Fruit fly (Drosophila melanogaster): Measurements from ENCODE around the gene CG15571.

CG15571 gene

dm6 chrX:4248077-4248476 is 30.9 kb upstream of the CG15571 start, which contains the start of gene CG43135:
Gene CG43135, plus strand, starts transcription at chrX:4248377.
- TF ChIP-seq CG15710 (tag; optimal IDR thresholded peaks at IDR 0.05) (no peak), CG10348 (GFP tag; IDR thresholded peaks at IDR 0.05) (no peak), CG13204 (GFP tag; optimal IDR thresholded peaks at IDR 0.05) (no peak), gl (tag; optimal IDR thresholded peaks at IDR 0.05) (no peak), rn (GFP tag; IDR thresholded peaks at IDR 0.05) (no peak), CG8301 (tag; optimal IDR thresholded peaks at IDR 0.05) (no peak), CG34367 (tag; optimal IDR thresholded peaks at IDR 0.05) (no peak), Ets98B (GFP tag; IDR thresholded peaks at IDR 0.05) (no peak)

DNA sequence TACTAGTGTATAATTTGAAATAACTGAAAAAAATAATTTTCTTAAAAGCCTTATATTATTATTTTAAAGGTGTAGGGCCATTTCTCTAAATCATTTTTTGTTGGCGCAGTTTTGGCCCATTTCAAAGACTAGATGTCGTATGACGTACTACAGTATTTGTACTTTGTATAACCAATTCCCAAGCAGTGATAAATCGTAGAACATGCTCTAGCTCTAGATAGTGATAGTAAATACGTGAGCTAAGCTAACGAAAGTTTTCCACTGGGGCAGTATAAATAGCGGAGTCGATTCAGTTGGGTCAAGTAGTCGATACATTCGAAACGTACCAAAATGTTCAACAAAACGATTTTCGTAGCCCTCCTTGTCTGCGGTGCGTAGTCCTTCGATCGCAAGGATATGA is 29.8 kb upstream of the CG15571 start, which contains the start of gene CG43134:
Gene CG43134, plus strand, starts transcription at position 301 of the 400 bp plus-strand sequence.
- TF ChIP-seq CG8159 (tag; optimal IDR thresholded peaks at IDR 0.05) (no peak), CG12605 (GFP tag; IDR thresholded peaks at IDR 0.05) (no peak), CG10348 (GFP tag; IDR thresholded peaks at IDR 0.05) (no peak), fd96Ca (GFP tag; IDR thresholded peaks at IDR 0.05) (no peak), CG17806 (tag; optimal IDR thresholded peaks at IDR 0.05) (no peak), CG13204 (GFP tag; optimal IDR thresholded peaks at IDR 0.05) (no peak), Ets98B (GFP tag; IDR thresholded peaks at IDR 0.05) (no peak), D1 (tag; optimal IDR thresholded peaks at IDR 0.05) (no peak), CG4496 (GFP tag; IDR thresholded peaks at IDR 0.05) (no peak), Pif1B (GFP tag; optimal IDR thresholded peaks at IDR 0.05) (no peak), Pif1A (GFP tag; optimal IDR thresholded peaks at IDR 0.05) (no peak)

dm6 chrX:4246039-4246438 is 28.8 kb upstream of the CG15571 start, which contains the start of gene Muc4B:
Gene Muc4B, minus strand, starts transcription at chrX:4246139.
- no peak for TF ChIP-seq CG9948 (tag; optimal IDR thresholded peaks at IDR 0.05)
- TF ChIP-seq Snoo (tag; optimal IDR thresholded peaks at IDR 0.05): no peak
- TF ChIP-seq CG12605 (GFP tag; IDR thresholded peaks at IDR 0.05): no peak
- no peak for TF ChIP-seq Pif1A (GFP tag; optimal IDR thresholded peaks at IDR 0.05)
- TF ChIP-seq CG10348 (GFP tag; IDR thresholded peaks at IDR 0.05): no peak
- no peak for TF ChIP-seq CG32121 (GFP tag; IDR thresholded peaks at IDR 0.05)
- TF ChIP-seq fd96Ca (GFP tag; IDR thresholded peaks at IDR 0.05): no peak
- no peak for TF ChIP-seq Pif1B (GFP tag; optimal IDR thresholded peaks at IDR 0.05)
- no peak for TF ChIP-seq CG15710 (tag; optimal IDR thresholded peaks at IDR 0.05)
- TF ChIP-seq CG14655 (GFP tag; optimal IDR thresholded peaks at IDR 0.05): no peak
- TF ChIP-seq CG13204 (GFP tag; optimal IDR thresholded peaks at IDR 0.05): no peak
- TF ChIP-seq CG8159 (tag; optimal IDR thresholded peaks at IDR 0.05): no peak
- no peak for TF ChIP-seq gl (tag; optimal IDR thresholded peaks at IDR 0.05)
- TF ChIP-seq rn (GFP tag; IDR thresholded peaks at IDR 0.05): no peak
- no peak for TF ChIP-seq D1 (tag; optimal IDR thresholded peaks at IDR 0.05)

- TF ChIP-seq CG9948 (tag; optimal IDR thresholded peaks at IDR 0.05) (no peak), CG12605 (GFP tag; IDR thresholded peaks at IDR 0.05) (no peak), fd96Ca (GFP tag; IDR thresholded peaks at IDR 0.05) (no peak), CG15710 (tag; optimal IDR thresholded peaks at IDR 0.05) (no peak), Pif1B (GFP tag; optimal IDR thresholded peaks at IDR 0.05) (no peak), CG14655 (GFP tag; optimal IDR thresholded peaks at IDR 0.05) (no peak), CG8159 (tag; optimal IDR thresholded peaks at IDR 0.05) (no peak), CG34367 (tag; optimal IDR thresholded peaks at IDR 0.05) (no peak), CG32121 (GFP tag; IDR thresholded peaks at IDR 0.05) (no peak), CG17806 (tag; optimal IDR thresholded peaks at IDR 0.05) (no peak), rn (GFP tag; IDR thresholded peaks at IDR 0.05) (no peak), D1 (tag; optimal IDR thresholded peaks at IDR 0.05) (no peak), Pif1A (GFP tag; optimal IDR thresholded peaks at IDR 0.05) (no peak), Ets98B (GFP tag; IDR thresholded peaks at IDR 0.05) (no peak), CG4496 (GFP tag; IDR thresholded peaks at IDR 0.05) (no peak), Snoo (tag; optimal IDR thresholded peaks at IDR 0.05) (no peak)
Observed at dm6 chrX:4242726-4243125, 25.5 kb upstream of the CG15571 start, which contains the start of gene Femcoat. Gene Femcoat, minus strand, starts transcription at chrX:4242826.

DNA sequence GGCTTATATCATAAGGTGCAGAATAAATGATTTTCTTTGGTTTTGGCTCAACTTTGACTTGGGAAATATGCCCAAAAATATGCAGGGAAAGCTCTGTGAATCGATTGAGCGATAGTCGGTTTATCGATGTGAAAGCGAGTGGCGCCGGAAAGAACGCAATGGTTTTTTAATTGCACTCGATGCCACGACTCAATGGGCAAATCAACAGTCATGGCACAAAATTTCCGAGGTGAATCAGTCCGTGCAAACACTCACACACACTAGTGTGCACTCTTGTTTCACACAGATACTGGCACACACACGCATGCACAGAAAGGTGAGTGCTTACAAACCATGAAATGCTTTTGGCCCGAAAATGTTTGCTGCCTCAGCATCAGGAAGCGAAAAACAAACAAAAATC is 23.0 kb upstream of the CG15571 start:
- TF ChIP-seq Pif1A (GFP tag; optimal IDR thresholded peaks at IDR 0.05): no peak
- no peak for TF ChIP-seq Snoo (tag; optimal IDR thresholded peaks at IDR 0.05)
- TF ChIP-seq CG13204 (GFP tag; optimal IDR thresholded peaks at IDR 0.05): no peak
- TF ChIP-seq D1 (tag; optimal IDR thresholded peaks at IDR 0.05): no peak
- TF ChIP-seq CG4496 (GFP tag; IDR thresholded peaks at IDR 0.05): peak; percentile 73

dm6 chrX:4225020-4225419 is 7.8 kb upstream of the CG15571 start:
- no peak for TF ChIP-seq CG12605 (GFP tag; IDR thresholded peaks at IDR 0.05)
- TF ChIP-seq CG17806 (tag; optimal IDR thresholded peaks at IDR 0.05): no peak
- no peak for TF ChIP-seq Ets98B (GFP tag; IDR thresholded peaks at IDR 0.05)
- no peak for TF ChIP-seq CG4496 (GFP tag; IDR thresholded peaks at IDR 0.05)
- TF ChIP-seq D1 (tag; optimal IDR thresholded peaks at IDR 0.05): no peak
- TF ChIP-seq CG32121 (GFP tag; IDR thresholded peaks at IDR 0.05): no peak
- TF ChIP-seq CG14655 (GFP tag; optimal IDR thresholded peaks at IDR 0.05): no peak

- no peak for TF ChIP-seq Ets98B (GFP tag; IDR thresholded peaks at IDR 0.05)
- no peak for TF ChIP-seq CG13204 (GFP tag; optimal IDR thresholded peaks at IDR 0.05)
- no peak for TF ChIP-seq CG17806 (tag; optimal IDR thresholded peaks at IDR 0.05)
- TF ChIP-seq Pif1B (GFP tag; optimal IDR thresholded peaks at IDR 0.05): no peak
- no peak for TF ChIP-seq CG9948 (tag; optimal IDR thresholded peaks at IDR 0.05)
- no peak for TF ChIP-seq gl (tag; optimal IDR thresholded peaks at IDR 0.05)
- no peak for TF ChIP-seq CG12605 (GFP tag; IDR thresholded peaks at IDR 0.05)
- no peak for TF ChIP-seq D1 (tag; optimal IDR thresholded peaks at IDR 0.05)
- no peak for TF ChIP-seq rn (GFP tag; IDR thresholded peaks at IDR 0.05)
- no peak for TF ChIP-seq CG34367 (tag; optimal IDR thresholded peaks at IDR 0.05)
- no peak for TF ChIP-seq Pif1A (GFP tag; optimal IDR thresholded peaks at IDR 0.05)
- TF ChIP-seq CG10348 (GFP tag; IDR thresholded peaks at IDR 0.05): no peak
- no peak for TF ChIP-seq CG4496 (GFP tag; IDR thresholded peaks at IDR 0.05)
- TF ChIP-seq CG8159 (tag; optimal IDR thresholded peaks at IDR 0.05): no peak
Observed at dm6 chrX:4217870-4218269, 676 bp upstream of the CG15571 start, which contains the start of gene CG15570. Gene CG15570, plus strand, starts transcription at chrX:4218170.
